Worm (Caenorhabditis elegans): ENCODE results near the gene F54D1.6.
"Not testable (repeated sequence)": the region's sequence is repeated elsewhere in the genome, so short reads cannot be mapped to it uniquely, and the experiment has no call there.

The F54D1.6 gene

ce11 chrIV:11324741-11325140 lies 37.1 kb downstream of the F54D1.6 start, which contains the start of gene his-48:
his-48 (plus strand) TSS chrIV:11324745.
- TF ChIP-seq sptf-1, elt-3, M03D4.4 (tag; optimal IDR thresholded peaks at IDR 0.05): not testable (repeated sequence)

ce11 chrIV:11326939-11327565 lies 39.4 kb downstream of the F54D1.6 start, which contains the start of gene B0035.21:
B0035.21 (plus strand) TSS chrIV:11327260.
- no peak for TF ChIP-seq mls-2 (tag; optimal IDR thresholded peaks at IDR 0.05)
- no peak for TF ChIP-seq zip-8 (tag; optimal IDR thresholded peaks at IDR 0.05)
- no peak for TF ChIP-seq pha-4 (tag; optimal IDR thresholded peaks at IDR 0.05)
- TF ChIP-seq snpc-4 (tag; optimal IDR thresholded peaks at IDR 0.05), result no peak
- no peak for TF ChIP-seq lsy-2 (tag; optimal IDR thresholded peaks at IDR 0.05)
- TF ChIP-seq nhr-12 (tag; optimal IDR thresholded peaks at IDR 0.05), result no peak
- TF ChIP-seq ceh-43 (GFP tag; optimal IDR thresholded peaks at IDR 0.05), result no peak
- no peak for TF ChIP-seq sptf-1 (tag; optimal IDR thresholded peaks at IDR 0.05)
- TF ChIP-seq bed-3 (GFP tag; optimal IDR thresholded peaks at IDR 0.05), result no peak
- TF ChIP-seq blmp-1 (tag; optimal IDR thresholded peaks at IDR 0.05), result no peak
- TF ChIP-seq mep-1 (tag; optimal IDR thresholded peaks at IDR 0.05), result no peak
- TF ChIP-seq elt-3 (tag; optimal IDR thresholded peaks at IDR 0.05), result no peak
- no peak for TF ChIP-seq sem-2 (GFP tag; optimal IDR thresholded peaks at IDR 0.05)

DNA sequence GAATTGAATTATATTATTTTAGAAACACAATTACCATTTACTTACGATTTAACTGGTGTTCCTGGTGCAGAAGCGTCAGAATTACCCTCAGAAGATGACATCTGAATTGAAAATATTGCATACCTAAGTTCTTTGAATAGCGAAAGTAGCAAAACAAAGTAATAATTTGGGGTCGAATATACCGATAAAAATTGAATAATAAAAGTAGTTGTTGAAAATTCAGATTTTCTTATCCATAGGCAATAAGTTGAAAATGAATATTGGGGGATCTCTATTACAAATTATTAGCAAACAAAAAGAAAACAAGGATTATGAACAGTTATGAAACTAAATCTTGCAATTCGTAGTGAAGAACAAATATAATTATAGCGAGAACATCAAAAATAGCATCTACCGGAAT lies 41.7 kb downstream of the F54D1.6 start, which contains the start of gene leo-1:
Gene leo-1, minus strand, starts transcription at position 101 of the 400 bp plus-strand sequence.
- TF ChIP-seq flh-1 (GFP tag; optimal IDR thresholded peaks at IDR 0.05), result no peak
- TF ChIP-seq elt-1 (tag; optimal IDR thresholded peaks at IDR 0.05; ENCODE audit: borderline replicate concordance, insufficient read depth), result no peak
- no peak for TF ChIP-seq unc-39 (tag; optimal IDR thresholded peaks at IDR 0.05)
- TF ChIP-seq sptf-1 (tag; optimal IDR thresholded peaks at IDR 0.05), result no peak
- TF ChIP-seq nhr-28 (tag; optimal IDR thresholded peaks at IDR 0.05), result no peak
- TF ChIP-seq nhr-2 (tag; optimal IDR thresholded peaks at IDR 0.05), result no peak
- no peak for TF ChIP-seq M03D4.4 (tag; optimal IDR thresholded peaks at IDR 0.05)
- no peak for TF ChIP-seq lin-32 (GFP tag; optimal IDR thresholded peaks at IDR 0.05)
- no peak for TF ChIP-seq sem-2 (GFP tag; optimal IDR thresholded peaks at IDR 0.05)
- no peak for TF ChIP-seq unc-120 (tag; optimal IDR thresholded peaks at IDR 0.05; ENCODE audit: poor library complexity, severe bottlenecking)
- no peak for TF ChIP-seq nhr-12 (tag; optimal IDR thresholded peaks at IDR 0.05)
- TF ChIP-seq mep-1 (tag; optimal IDR thresholded peaks at IDR 0.05), result no peak
- no peak for TF ChIP-seq snpc-4 (tag; optimal IDR thresholded peaks at IDR 0.05)
- TF ChIP-seq mab-5 (tag; optimal IDR thresholded peaks at IDR 0.05), result no peak
- no peak for TF ChIP-seq pha-4 (tag; optimal IDR thresholded peaks at IDR 0.05)
- no peak for TF ChIP-seq nhr-76 (tag; optimal IDR thresholded peaks at IDR 0.05)
- no peak for TF ChIP-seq zip-8 (tag; optimal IDR thresholded peaks at IDR 0.05)
- TF ChIP-seq hlh-1 (tag; optimal IDR thresholded peaks at IDR 0.05), result no peak

DNA sequence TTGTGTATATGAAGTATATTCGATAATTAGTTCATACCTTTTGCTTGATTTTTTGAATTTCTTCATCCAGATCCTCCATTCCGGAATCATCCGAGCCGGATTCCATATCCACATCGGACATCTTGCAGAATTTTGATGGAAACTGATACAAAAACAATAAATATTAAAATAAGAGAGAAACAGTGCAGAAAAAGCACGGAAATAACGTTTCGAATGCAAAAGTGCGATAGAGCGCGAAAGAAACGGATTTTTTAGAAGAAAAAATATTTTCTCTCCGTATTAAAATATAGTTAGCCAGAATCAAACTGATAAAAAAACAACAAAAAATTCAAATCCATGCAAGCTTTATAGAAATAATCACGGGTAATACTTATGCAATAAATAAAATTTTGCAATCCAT lies 45.1 kb downstream of the F54D1.6 start, which contains the start of gene sart-3:
Gene sart-3, minus strand, starts transcription at position 219 of the 400 bp plus-strand sequence.
- no peak for TF ChIP-seq zip-8 (tag; optimal IDR thresholded peaks at IDR 0.05)
- TF ChIP-seq nhr-237 (tag; optimal IDR thresholded peaks at IDR 0.05), result no peak
- no peak for TF ChIP-seq blmp-1 (tag; optimal IDR thresholded peaks at IDR 0.05)
- TF ChIP-seq lin-32 (GFP tag; optimal IDR thresholded peaks at IDR 0.05), result no peak
- TF ChIP-seq drap-1 (GFP tag; optimal IDR thresholded peaks at IDR 0.05), result no peak
- no peak for TF ChIP-seq M03D4.4 (tag; optimal IDR thresholded peaks at IDR 0.05)
- no peak for TF ChIP-seq flh-1 (GFP tag; optimal IDR thresholded peaks at IDR 0.05)
- TF ChIP-seq unc-120 (tag; optimal IDR thresholded peaks at IDR 0.05; ENCODE audit: poor library complexity, severe bottlenecking), result no peak

DNA sequence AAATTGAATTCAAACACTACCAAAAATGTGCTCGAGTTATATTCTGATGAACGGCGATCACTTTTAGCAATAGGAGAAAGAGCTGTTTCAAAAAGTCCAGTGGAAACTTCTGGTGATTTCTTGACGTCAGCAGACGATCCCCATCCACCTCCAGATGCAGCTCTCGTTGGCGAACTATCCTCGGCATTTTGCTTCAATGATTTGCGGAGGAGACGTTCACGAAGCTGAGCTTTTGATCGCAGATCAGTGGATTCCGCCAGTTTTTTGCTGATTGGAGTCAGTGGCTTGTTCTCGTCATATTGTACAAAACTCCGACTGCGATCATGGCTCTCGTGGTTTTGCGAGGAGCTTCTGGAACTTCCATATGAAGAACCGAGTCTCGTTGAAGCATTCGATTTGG lies 48.6 kb downstream of the F54D1.6 start:
- no peak for TF ChIP-seq sptf-1 (tag; optimal IDR thresholded peaks at IDR 0.05)
- no peak for TF ChIP-seq lin-13 (tag; optimal IDR thresholded peaks at IDR 0.05)
- no peak for TF ChIP-seq nhr-12 (tag; optimal IDR thresholded peaks at IDR 0.05)
- TF ChIP-seq ztf-11 (tag; optimal IDR thresholded peaks at IDR 0.05), result no peak
- TF ChIP-seq tbx-8 (GFP tag; optimal IDR thresholded peaks at IDR 0.05), result no peak
- no peak for TF ChIP-seq nhr-28 (tag; optimal IDR thresholded peaks at IDR 0.05)
- no peak for TF ChIP-seq cnd-1 (tag; optimal IDR thresholded peaks at IDR 0.05)
- TF ChIP-seq ces-1 (GFP tag; optimal IDR thresholded peaks at IDR 0.05), result no peak
- no peak for TF ChIP-seq hlh-1 (tag; optimal IDR thresholded peaks at IDR 0.05)
- TF ChIP-seq zip-8 (tag; optimal IDR thresholded peaks at IDR 0.05), result no peak
- TF ChIP-seq elt-1 (tag; optimal IDR thresholded peaks at IDR 0.05; ENCODE audit: borderline replicate concordance, insufficient read depth), result no peak
- TF ChIP-seq drap-1 (GFP tag; optimal IDR thresholded peaks at IDR 0.05), result no peak
- TF ChIP-seq blmp-1 (tag; optimal IDR thresholded peaks at IDR 0.05), result no peak
- TF ChIP-seq elt-3 (tag; optimal IDR thresholded peaks at IDR 0.05), result no peak
- no peak for TF ChIP-seq ham-2 (GFP tag; optimal IDR thresholded peaks at IDR 0.05)
- TF ChIP-seq unc-120 (tag; optimal IDR thresholded peaks at IDR 0.05; ENCODE audit: poor library complexity, severe bottlenecking), result no peak
- TF ChIP-seq unc-62 (GFP tag; optimal IDR thresholded peaks at IDR 0.05), result no peak
- TF ChIP-seq bed-3 (GFP tag; optimal IDR thresholded peaks at IDR 0.05), result no peak
